Worm (Caenorhabditis elegans) whole organism, L4 larva: ENCODE results near the gene C04H5.7.
A peak's percentile ranks its signal among the peaks of the same experiment; 100 is the strongest.

ENCODE experiments used
- F10B5.3 ChIP-seq: sonication (generic microtip); optimal IDR thresholded peaks from 2 replicates; lab custom pipeline; 2016; ENCODE audit warnings: mild to moderate bottlenecking, missing genetic modification characterization, missing compliant biosample characterization
- F37D6.2 ChIP-seq: sonication (generic microtip); optimal IDR thresholded peaks from 2 replicates; lab custom pipeline; 2016; ENCODE audit warnings: mild to moderate bottlenecking, missing genetic modification characterization, missing compliant biosample characterization
- T20F7.1 ChIP-seq: fragments of 200-800 bp; sonication (Bioruptor generic); optimal IDR thresholded peaks from 2 replicates; lab custom pipeline; 2018; ENCODE audit warnings: mild to moderate bottlenecking, missing genetic modification characterization, missing compliant biosample characterization
- T26A8.4 ChIP-seq: fragments of 200-800 bp; sonication (Bioruptor generic); IDR thresholded peaks from 2 replicates; pipeline ENCODE4 v1.3.6; 2022; ENCODE audit warnings: missing genetic modification characterization, missing compliant biosample characterization
- Y5F2A.4 ChIP-seq: fragments of 200-800 bp; sonication (Bioruptor generic); optimal IDR thresholded peaks from 2 replicates; lab custom pipeline; 2018; ENCODE audit warnings: mild to moderate bottlenecking, missing genetic modification characterization, missing compliant biosample characterization
- Y75B8A.6 ChIP-seq: fragments of 200-800 bp; sonication (Bioruptor generic); IDR thresholded peaks from 2 replicates; pipeline ENCODE4 v1.3.6; 2022; ENCODE audit warnings: missing genetic modification reagents, missing genetic modification characterization, missing compliant biosample characterization
- aha-1 ChIP-seq: fragments of 150-350 bp; peaks from one replicate; lab custom pipeline; 2014; ENCODE audit warnings: missing biosample characterization, missing genetic modification characterization
- ceh-28 ChIP-seq: fragments of 150-350 bp; optimal IDR thresholded peaks from 2 replicates; lab custom pipeline; 2014; ENCODE audit warnings: missing biosample characterization, missing genetic modification reagents, missing genetic modification characterization
- ctbp-1 ChIP-seq: fragments of 200-800 bp; sonication (Bioruptor generic); IDR thresholded peaks from 2 replicates; pipeline ENCODE4 v1.3.6; 2022; ENCODE audit warnings: missing genetic modification reagents, missing genetic modification characterization, missing compliant biosample characterization
- daf-16 ChIP-seq, 3 experiments: sonication (generic microtip); optimal IDR thresholded peaks; 2 replicates each; lab custom pipeline; 2016 to 2017; ENCODE audit warnings: missing genetic modification characterization in 3 of 3, missing genetic modification reagents in 3 of 3, mild to moderate bottlenecking in 2 of 3, missing compliant biosample characterization in 2 of 3, missing biosample characterization in 1 of 3, moderate library complexity in 1 of 3
- daf-19 ChIP-seq: fragments of 200-800 bp; sonication (Bioruptor generic); conservative IDR thresholded peaks from 2 replicates; pipeline ENCODE4 v1.3.6; 2022; ENCODE audit warnings: missing genetic modification characterization, missing compliant biosample characterization
- dmd-8 ChIP-seq: fragments of 200-800 bp; sonication (Bioruptor generic); IDR thresholded peaks from 2 replicates; pipeline ENCODE4 v1.3.6; 2022; ENCODE audit warnings: missing genetic modification characterization, missing compliant biosample characterization
- dve-1 ChIP-seq: sonication (generic microtip); optimal IDR thresholded peaks from 2 replicates; lab custom pipeline; 2017; ENCODE audit warnings: antibody characterized with exemption, mild to moderate bottlenecking, missing genetic modification characterization, missing compliant biosample characterization; ENCODE audit not compliant: insufficient read depth
- egl-27 ChIP-seq: sonication (generic microtip); optimal IDR thresholded peaks from 3 replicates; lab custom pipeline; 2017; ENCODE audit warnings: missing biosample characterization, missing genetic modification reagents, missing genetic modification characterization
- egl-43 ChIP-seq: fragments of 200-800 bp; sonication (Bioruptor generic); IDR thresholded peaks from 2 replicates; pipeline ENCODE4 v1.3.6; 2022; ENCODE audit warnings: missing genetic modification reagents, missing genetic modification characterization, missing compliant biosample characterization
- gei-8 ChIP-seq: fragments of 200-800 bp; sonication (Bioruptor generic); optimal IDR thresholded peaks from 2 replicates; lab custom pipeline; 2018; ENCODE audit warnings: mild to moderate bottlenecking, missing genetic modification characterization, missing compliant biosample characterization
- hif-1 ChIP-seq, 2 experiments: sonication (generic microtip); optimal IDR thresholded peaks; 2 replicates each; lab custom pipeline; 2016 to 2017; ENCODE audit warnings: missing compliant biosample characterization in 2 of 2, missing genetic modification characterization in 2 of 2, missing genetic modification reagents in 2 of 2, missing genotype in 2 of 2, mild to moderate bottlenecking in 1 of 2
- hlh-11 ChIP-seq: fragments of 200-800 bp; sonication (Bioruptor generic); optimal IDR thresholded peaks from 2 replicates; lab custom pipeline; 2018; ENCODE audit warnings: mild to moderate bottlenecking, missing genetic modification characterization, missing compliant biosample characterization
- hlh-30 ChIP-seq: sonication (generic microtip); optimal IDR thresholded peaks from 2 replicates; lab custom pipeline; 2017; ENCODE audit warnings: antibody characterized with exemption, mild to moderate bottlenecking, missing genetic modification characterization, missing compliant biosample characterization; ENCODE audit not compliant: insufficient read depth
- lin-13 ChIP-seq: fragments of 150-350 bp; optimal IDR thresholded peaks from 2 replicates; lab custom pipeline; 2014; ENCODE audit warnings: missing biosample characterization, missing genetic modification reagents, missing genetic modification characterization
- lin-38 ChIP-seq: fragments of 200-800 bp; sonication (Bioruptor generic); IDR thresholded peaks from 2 replicates; pipeline ENCODE4 v1.3.6; 2022; ENCODE audit warnings: missing genetic modification reagents, missing genetic modification characterization, missing compliant biosample characterization
- lin-39 ChIP-seq: fragments of 150-350 bp; optimal IDR thresholded peaks from 2 replicates; lab custom pipeline; 2014; ENCODE audit warnings: missing biosample characterization, missing genetic modification reagents, missing genetic modification characterization
- lir-3 ChIP-seq: sonication (generic microtip); optimal IDR thresholded peaks from 2 replicates; lab custom pipeline; 2016; ENCODE audit warnings: mild to moderate bottlenecking, missing genetic modification characterization, missing compliant biosample characterization
- madf-9 ChIP-seq: fragments of 200-800 bp; sonication (Bioruptor generic); conservative IDR thresholded peaks from 2 replicates; pipeline ENCODE4 v1.3.6; 2022; ENCODE audit warnings: missing genetic modification reagents, missing genetic modification characterization, missing compliant biosample characterization
- mdl-1 ChIP-seq, 2 experiments: fragments of 150-350 bp in 1 of 2; sonication (generic microtip) in 1 of 2; optimal IDR thresholded peaks; 2 replicates each; lab custom pipeline; 2014 to 2017; ENCODE audit warnings: missing biosample characterization in 2 of 2, missing genetic modification characterization in 2 of 2
- mdt-29 ChIP-seq: fragments of 200-800 bp; sonication (Bioruptor generic); IDR thresholded peaks from 2 replicates; pipeline ENCODE4 v1.3.6; 2022; ENCODE audit warnings: missing genetic modification reagents, missing genetic modification characterization, missing compliant biosample characterization
- mep-1 ChIP-seq: fragments of 150-350 bp; sonication (generic microtip); optimal IDR thresholded peaks from 3 replicates; lab custom pipeline; 2014; ENCODE audit warnings: missing biosample characterization, missing genetic modification characterization
- mes-2 ChIP-seq: sonication (generic microtip); optimal IDR thresholded peaks from 2 replicates; lab custom pipeline; 2016; ENCODE audit warnings: missing genotype, mild to moderate bottlenecking, missing genetic modification characterization, missing compliant biosample characterization; ENCODE audit not compliant: poor library complexity, severe bottlenecking
- mxl-2 ChIP-seq: fragments of 200-800 bp; sonication (Bioruptor generic); conservative IDR thresholded peaks from 2 replicates; pipeline ENCODE4 v1.3.6; 2022; ENCODE audit warnings: missing genetic modification reagents, missing genetic modification characterization, missing compliant biosample characterization
- nhr-10 ChIP-seq: fragments of 150-350 bp; optimal IDR thresholded peaks from 2 replicates; lab custom pipeline; 2014; ENCODE audit warnings: missing biosample characterization, missing genetic modification characterization
- nhr-28 ChIP-seq: fragments of 150-350 bp; optimal IDR thresholded peaks from 2 replicates; lab custom pipeline; 2014; ENCODE audit warnings: missing biosample characterization, missing genetic modification characterization
- nhr-6 ChIP-seq: fragments of 150-350 bp; optimal IDR thresholded peaks from 2 replicates; lab custom pipeline; 2014; ENCODE audit warnings: missing biosample characterization, missing genetic modification characterization
- nhr-77 ChIP-seq: fragments of 150-350 bp; optimal IDR thresholded peaks from 2 replicates; lab custom pipeline; 2014; ENCODE audit warnings: missing biosample characterization, missing genetic modification characterization
- php-3 ChIP-seq: fragments of 200-800 bp; sonication (Bioruptor generic); IDR thresholded peaks from 2 replicates; pipeline ENCODE4 v1.3.6; 2022; ENCODE audit warnings: missing genetic modification reagents, missing genetic modification characterization, missing compliant biosample characterization
- pqm-1 ChIP-seq: sonication (generic microtip); optimal IDR thresholded peaks from 2 replicates; lab custom pipeline; 2017; ENCODE audit warnings: missing biosample characterization, missing genetic modification characterization
- rbr-2 ChIP-seq: sonication (generic microtip); optimal IDR thresholded peaks from 2 replicates; lab custom pipeline; 2016; ENCODE audit warnings: missing genotype, missing genetic modification characterization, missing compliant biosample characterization
- sdz-12 ChIP-seq: fragments of 200-800 bp; sonication (Bioruptor generic); optimal IDR thresholded peaks from 2 replicates; lab custom pipeline; 2018; ENCODE audit warnings: mild to moderate bottlenecking, missing genetic modification characterization, missing compliant biosample characterization
- set-16 ChIP-seq: fragments of 200-800 bp; sonication (Bioruptor generic); IDR thresholded peaks from 2 replicates; pipeline ENCODE4 v1.3.6; 2022; ENCODE audit warnings: missing genetic modification reagents, missing genetic modification characterization, missing compliant biosample characterization
- snpc-4 ChIP-seq: fragments of 150-350 bp; optimal IDR thresholded peaks from 2 replicates; lab custom pipeline; 2014; ENCODE audit warnings: missing biosample characterization, missing genetic modification characterization
- unc-39 ChIP-seq: sonication (generic microtip); optimal IDR thresholded peaks from 2 replicates; lab custom pipeline; 2017; ENCODE audit warnings: missing biosample characterization, missing genetic modification characterization
- zfp-3 ChIP-seq: fragments of 200-800 bp; sonication (Bioruptor generic); conservative IDR thresholded peaks from 2 replicates; pipeline ENCODE4 v1.3.6; 2022; ENCODE audit warnings: missing genetic modification reagents, missing genetic modification characterization, missing compliant biosample characterization
- zip-11 ChIP-seq: fragments of 200-800 bp; sonication (Bioruptor generic); IDR thresholded peaks from 2 replicates; pipeline ENCODE4 v1.3.6; 2022; ENCODE audit warnings: missing genetic modification characterization, missing compliant biosample characterization
- zip-2 ChIP-seq: fragments of 150-350 bp; optimal IDR thresholded peaks from 2 replicates; lab custom pipeline; 2014; ENCODE audit warnings: missing biosample characterization, missing genetic modification characterization

The C04H5.7 gene

DNA sequence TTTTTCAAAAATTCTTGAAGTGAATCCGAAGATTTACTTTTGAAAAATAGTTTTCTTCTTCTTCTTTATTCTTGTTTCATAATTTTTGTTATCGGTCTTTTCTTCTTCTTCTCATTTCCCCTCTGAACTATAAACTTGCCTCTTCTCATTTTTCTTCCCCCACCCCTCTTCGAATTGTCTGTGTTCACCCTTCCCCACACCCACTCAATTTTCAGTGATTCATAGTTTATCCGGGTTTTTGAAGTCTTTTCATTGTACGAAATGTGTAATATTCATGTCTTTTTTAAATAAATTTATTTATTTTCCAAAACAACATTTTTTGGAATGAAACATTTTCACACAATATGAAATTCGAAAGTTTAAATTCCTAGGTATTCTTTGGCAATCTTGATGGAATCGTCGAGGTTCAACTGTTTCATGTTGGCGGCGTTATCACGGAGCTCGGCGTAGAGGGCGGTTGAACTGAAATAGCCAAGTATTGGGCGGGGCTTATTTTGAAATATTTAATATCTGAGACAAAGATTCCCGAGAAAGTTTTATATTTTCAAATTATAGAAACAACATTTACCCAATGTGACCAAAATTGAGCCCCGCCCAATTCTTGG, 45.1 kb upstream of the C04H5.7 start:
- no peak for TF ChIP-seq F37D6.2
- TF ChIP-seq php-3 (GFP tag; lab: Robert Waterston, UW), result no peak
- TF ChIP-seq mep-1 (tag; lab: Kevin White, UChicago), result peak; percentile 13
- 0 out of 2 replicates have a peak, but pooled peaks have one; percentile 9 for TF ChIP-seq zfp-3 (GFP tag; lab: Robert Waterston, UW)
- no peak for TF ChIP-seq zip-2 (tag; lab: Kevin White, UChicago)
- no peak for TF ChIP-seq dmd-8 (GFP tag; lab: Robert Waterston, UW)
- no peak for TF ChIP-seq Y75B8A.6 (GFP tag; lab: Robert Waterston, UW)
- TF ChIP-seq, all 104 proteins: peak for 2

DNA sequence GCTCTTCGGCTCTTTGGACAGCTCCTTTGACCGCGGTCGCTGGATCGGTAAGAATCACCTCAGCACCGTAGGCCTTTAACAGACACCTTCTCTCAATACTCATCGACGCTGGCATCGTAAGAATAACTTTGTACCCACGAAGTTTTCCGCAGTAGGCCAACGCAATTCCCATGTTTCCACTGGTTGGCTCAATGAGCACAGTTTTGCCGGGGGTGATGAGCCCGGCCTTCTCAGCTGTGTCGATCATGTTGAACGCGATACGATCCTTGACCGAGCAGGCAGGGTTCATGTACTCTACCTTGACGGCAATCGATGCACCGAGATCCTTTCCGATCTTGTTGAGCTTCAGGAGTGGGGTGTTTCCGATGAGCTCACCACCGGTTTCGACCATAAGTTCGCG, 43.7 kb upstream of the C04H5.7 start:
- TF ChIP-seq aha-1 (tag; lab: Kevin White, UChicago), result peak; percentile 33
- TF ChIP-seq dmd-8 (GFP tag; lab: Robert Waterston, UW), result no peak
- peak; percentile 34; the same call in 1 of the 2 replicates for TF ChIP-seq set-16 (GFP tag; lab: Robert Waterston, UW)
- 0 out of 2 replicates have a peak, but pooled peaks have one; percentile 8 for TF ChIP-seq egl-43 (GFP tag; lab: Robert Waterston, UW)

- TF ChIP-seq ceh-28 (tag; lab: Kevin White, UChicago), result no peak
- TF ChIP-seq zfp-3 (GFP tag; lab: Robert Waterston, UW), result peak; percentile 9; the same call in 1 of the 2 replicates
Observed at ce11 chrII:14494414-14494463, 43.5 kb upstream of the C04H5.7 start, which contains the start of gene cysl-2. Gene cysl-2 (minus strand): TSS chrII:14494451.

- no peak for TF ChIP-seq gei-8 (GFP tag; lab: Kevin White, UChicago)
- TF ChIP-seq F10B5.3 (tag; lab: Kevin White, UChicago), result no peak
- TF ChIP-seq zip-2 (tag; lab: Kevin White, UChicago), result no peak
- no peak for TF ChIP-seq zip-11 (GFP tag; lab: Robert Waterston, UW)
- TF ChIP-seq nhr-77 (tag; lab: Kevin White, UChicago), result peak; percentile 32
- no peak for TF ChIP-seq madf-9 (GFP tag; lab: Robert Waterston, UW)
- TF ChIP-seq rbr-2, result no peak
- TF ChIP-seq nhr-28, result peak; percentile 61
- TF ChIP-seq lir-3 (tag; lab: Kevin White, UChicago), result no peak
- no peak for TF ChIP-seq daf-16 (GFP tag; optimal IDR thresholded peaks at IDR 0.05; lab: Kevin White, UChicago)
- peak; percentile 63 for TF ChIP-seq daf-16 (tag; optimal IDR thresholded peaks at IDR 0.05; lab: Kevin White, UChicago)
- TF ChIP-seq hif-1 (tag; optimal IDR thresholded peaks at IDR 0.05; lab: Kevin White, UChicago), result peak in 1 of 2 experiments; percentile 82
- no peak for TF ChIP-seq Y5F2A.4
- no peak for TF ChIP-seq Y75B8A.6 (GFP tag; lab: Robert Waterston, UW)
- TF ChIP-seq lin-13 (GFP tag; lab: Kevin White, UChicago), result no peak
- no peak for TF ChIP-seq zfp-3 (GFP tag; lab: Robert Waterston, UW)
- no peak for TF ChIP-seq T20F7.1 (GFP tag; lab: Kevin White, UChicago)
- TF ChIP-seq aha-1 (tag; lab: Kevin White, UChicago), result no peak
- TF ChIP-seq pqm-1 (tag; lab: Kevin White, UChicago), result no peak
- peak; percentile 17 for TF ChIP-seq hlh-11
- no peak for TF ChIP-seq mep-1 (tag; lab: Kevin White, UChicago)
- no peak for TF ChIP-seq lin-39 (tag; lab: Kevin White, UChicago)
- peak; percentile 64 for TF ChIP-seq dve-1 (tag; lab: Kevin White, UChicago)
Observed at ce11 chrII:14494464-14494863, 43.3 kb upstream of the C04H5.7 start.

ce11 chrII:14495341-14495740, 42.4 kb upstream of the C04H5.7 start:
- TF ChIP-seq T26A8.4 (GFP tag; lab: Robert Waterston, UW), result no peak
- peak; percentile 96 for TF ChIP-seq aha-1 (tag; lab: Kevin White, UChicago)
- no peak for TF ChIP-seq zfp-3 (GFP tag; lab: Robert Waterston, UW)
- no peak for TF ChIP-seq mdt-29
- no peak for TF ChIP-seq ctbp-1 (GFP tag; lab: Robert Waterston, UW)
- TF ChIP-seq mes-2 (tag; lab: Kevin White, UChicago), result no peak
- no peak for TF ChIP-seq snpc-4
- peak; percentile 43 for TF ChIP-seq hlh-11
- no peak for TF ChIP-seq sdz-12
- peak; percentile 36 for TF ChIP-seq nhr-6 (tag; lab: Kevin White, UChicago)
- TF ChIP-seq mdl-1 (tag; optimal IDR thresholded peaks at IDR 0.05; lab: Kevin White, UChicago), result peak in 1 of 2 experiments; percentile 48
- TF ChIP-seq mxl-2 (GFP tag; lab: Robert Waterston, UW), result no peak
- no peak for TF ChIP-seq nhr-10 (tag; lab: Kevin White, UChicago)
- TF ChIP-seq F10B5.3 (tag; lab: Kevin White, UChicago), result no peak
- TF ChIP-seq lin-38 (GFP tag; lab: Robert Waterston, UW), result no peak
- peak; percentile 90 to 97 for TF ChIP-seq hif-1 (tag; optimal IDR thresholded peaks at IDR 0.05; lab: Kevin White, UChicago)
- TF ChIP-seq unc-39, result no peak
- peak; percentile 56 for TF ChIP-seq hlh-30 (tag; lab: Kevin White, UChicago)
- TF ChIP-seq egl-27, result no peak
- TF ChIP-seq daf-19 (GFP tag; lab: Robert Waterston, UW), result no peak
